Fruit fly (Drosophila melanogaster): ENCODE measurements around the gene Gclc.

DNA sequence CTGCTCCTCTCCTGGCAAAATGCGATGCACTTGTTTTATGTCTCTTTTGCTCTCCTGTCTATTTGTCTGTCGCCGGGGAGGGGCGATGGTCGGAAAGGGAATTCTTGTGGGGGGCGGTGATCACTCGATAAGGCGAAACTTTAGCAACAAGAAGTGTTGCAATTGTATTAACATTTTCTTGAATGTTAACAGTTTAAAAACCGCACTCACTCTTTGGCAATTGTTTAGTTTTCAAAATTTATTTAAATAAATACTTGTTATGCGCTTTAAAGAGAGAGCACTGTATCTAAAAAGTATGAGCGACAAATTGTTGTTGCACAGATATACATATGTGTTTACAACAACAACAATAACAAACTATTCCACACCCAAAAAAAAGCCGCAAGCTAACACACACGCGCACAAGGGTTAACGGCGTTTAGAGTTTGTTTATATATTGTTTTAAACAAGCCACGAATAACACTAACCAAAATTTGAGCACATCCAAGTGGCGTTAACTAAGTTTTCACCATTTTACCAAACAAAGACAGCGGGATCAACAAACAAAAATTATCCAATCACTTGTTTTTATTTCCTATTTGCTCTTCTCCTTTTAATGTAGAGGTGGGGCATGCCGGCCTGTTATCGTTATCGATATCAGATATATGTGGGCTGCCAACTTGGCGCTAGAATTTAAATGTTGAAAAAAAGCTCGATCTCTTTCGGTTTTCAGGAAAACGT lies 14.3 kb downstream of the Gclc start, which contains the start of gene CG2258:
- TF ChIP-seq cyc (GFP tag; optimal IDR thresholded peaks at IDR 0.05) (peak; percentile 75), topi (GFP tag; optimal IDR thresholded peaks at IDR 0.05) (peak; percentile 83), Hr4 (GFP tag; optimal IDR thresholded peaks at IDR 0.05) (peak; percentile 85), fd85E (GFP tag; optimal IDR thresholded peaks at IDR 0.05) (peak; percentile 54), CG34406 (GFP tag; optimal IDR thresholded peaks at IDR 0.05) (peak; percentile 80), CG3032 (tag; optimal IDR thresholded peaks at IDR 0.05) (peak; percentile 87), Ets96B (tag; optimal IDR thresholded peaks at IDR 0.05) (peak; percentile 90), Lpt (GFP tag; optimal IDR thresholded peaks at IDR 0.05) (peak; percentile 90), CG11294 (GFP tag; IDR thresholded peaks at IDR 0.05) (peak; percentile 93), Hr38 (GFP tag; optimal IDR thresholded peaks at IDR 0.05) (peak; percentile 71), Blimp-1 (GFP tag; optimal IDR thresholded peaks at IDR 0.05) (peak; percentile 24), CG8632 (GFP tag; optimal IDR thresholded peaks at IDR 0.05) (peak; percentile 80)

Measured in whole organism, prepupa.